Fruit fly (Drosophila melanogaster): ENCODE data around the gene RpS4.
A peak's percentile ranks its signal among the peaks of the same experiment; 100 is the strongest.

Gene RpS4

DNA sequence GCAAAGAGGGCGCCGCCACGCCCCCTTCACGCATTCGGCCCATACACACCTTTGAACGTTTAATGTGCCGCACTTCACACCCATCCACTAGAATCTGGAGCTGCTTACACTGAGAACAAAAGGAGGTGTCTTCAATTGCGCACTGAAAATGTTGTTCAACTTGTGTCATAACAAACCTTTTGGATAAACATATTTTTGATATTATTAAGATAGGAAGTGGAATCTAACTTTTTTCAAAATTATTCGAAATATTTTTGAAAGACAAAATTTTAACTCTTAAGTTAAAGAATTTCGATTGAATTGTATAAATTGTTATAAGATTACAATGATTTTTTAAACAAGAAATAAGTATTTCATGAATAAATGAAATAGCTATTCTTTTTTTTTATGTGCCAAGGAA is 26.7 kb downstream of the RpS4 start (continued):
- TF ChIP-seq hb (GFP tag; IDR thresholded peaks at IDR 0.05; ENCODE audit: partially characterized antibody), result no peak
- TF ChIP-seq fru (optimal IDR thresholded peaks at IDR 0.05), result no peak
- TF ChIP-seq crc (GFP tag; optimal IDR thresholded peaks at IDR 0.05), result no peak
- TF ChIP-seq ase (GFP tag; IDR thresholded peaks at IDR 0.05), result no peak
- TF ChIP-seq Atf3 (GFP tag; optimal IDR thresholded peaks at IDR 0.05), result peak; percentile 13
- TF ChIP-seq lola (GFP tag; optimal IDR thresholded peaks at IDR 0.05), result peak in 1 of 3 experiments; percentile 84
- TF ChIP-seq Deaf1 (tag; optimal IDR thresholded peaks at IDR 0.05), result no peak
- TF ChIP-seq CG10267 (tag; optimal IDR thresholded peaks at IDR 0.05), result peak; percentile 60
- TF ChIP-seq HmgZ (tag; optimal IDR thresholded peaks at IDR 0.05), result no peak
- no peak for TF ChIP-seq maf-S (GFP tag; optimal IDR thresholded peaks at IDR 0.05)
- peak; percentile 35; the same call in 1 of the 3 replicates for TF ChIP-seq CG17361 (GFP tag; IDR thresholded peaks at IDR 0.05)
- no peak for TF ChIP-seq Rx (GFP tag; IDR thresholded peaks at IDR 0.05)
- TF ChIP-seq pnt (GFP tag; optimal IDR thresholded peaks at IDR 0.05), result peak; percentile 11
- TF ChIP-seq sna (GFP tag; IDR thresholded peaks at IDR 0.05; ENCODE audit: partially characterized antibody), result no peak
- no peak for TF ChIP-seq jumu (GFP tag; optimal IDR thresholded peaks at IDR 0.05)
- no peak for TF ChIP-seq Eip74EF (GFP tag; optimal IDR thresholded peaks at IDR 0.05)
- TF ChIP-seq Drgx (GFP tag; IDR thresholded peaks at IDR 0.05), result no peak
- no peak for TF ChIP-seq Bteb2 (GFP tag; optimal IDR thresholded peaks at IDR 0.05)
- no peak for TF ChIP-seq Aef1 (GFP tag; IDR thresholded peaks at IDR 0.05)
- peak; percentile 14 for TF ChIP-seq CG18619 (GFP tag; optimal IDR thresholded peaks at IDR 0.05)
- TF ChIP-seq CG13624 (GFP tag; optimal IDR thresholded peaks at IDR 0.05), result no peak
- no peak for TF ChIP-seq gsb (GFP tag; IDR thresholded peaks at IDR 0.05)
- TF ChIP-seq YL-1 (GFP tag; optimal IDR thresholded peaks at IDR 0.05), result no peak
- TF ChIP-seq trh (GFP tag; optimal IDR thresholded peaks at IDR 0.05), result no peak
- no peak for TF ChIP-seq CG32767 (GFP tag; IDR thresholded peaks at IDR 0.05)
- peak; percentile 70 for TF ChIP-seq CG15696 (tag; optimal IDR thresholded peaks at IDR 0.05)
- TF ChIP-seq tll (GFP tag; optimal IDR thresholded peaks at IDR 0.05), result no peak
- no peak for TF ChIP-seq slp2 (GFP tag; optimal IDR thresholded peaks at IDR 0.05)
- TF ChIP-seq gro (GFP tag; optimal IDR thresholded peaks at IDR 0.05), result no peak
- TF ChIP-seq sqz (GFP tag; optimal IDR thresholded peaks at IDR 0.05), result no peak
- TF ChIP-seq Abd-B (GFP tag; optimal IDR thresholded peaks at IDR 0.05), result no peak
- peak; percentile 27 for TF ChIP-seq Xbp1 (GFP tag; optimal IDR thresholded peaks at IDR 0.05)
- no peak for TF ChIP-seq sob (GFP tag; IDR thresholded peaks at IDR 0.05)
- peak; percentile 75 for TF ChIP-seq CG9727 (GFP tag; optimal IDR thresholded peaks at IDR 0.05)
- TF ChIP-seq eve (GFP tag; optimal IDR thresholded peaks at IDR 0.05), result no peak
- TF ChIP-seq ac (GFP tag; optimal IDR thresholded peaks at IDR 0.05), result peak; percentile 33
- peak; percentile 4 for TF ChIP-seq Usf (GFP tag; optimal IDR thresholded peaks at IDR 0.05)
- TF ChIP-seq CG9932 (GFP tag; IDR thresholded peaks at IDR 0.05), result no peak
- no peak for TF ChIP-seq kay (GFP tag; optimal IDR thresholded peaks at IDR 0.05)
- no peak for TF ChIP-seq ap (GFP tag; IDR thresholded peaks at IDR 0.05)
- peak; percentile 45 for TF ChIP-seq Med (GFP tag)
- no peak for TF ChIP-seq CG10321 (GFP tag; IDR thresholded peaks at IDR 0.05)
- TF ChIP-seq CG8089 (GFP tag; optimal IDR thresholded peaks at IDR 0.05), result no peak
- TF ChIP-seq danr (GFP tag; IDR thresholded peaks at IDR 0.05), result no peak
- no peak for TF ChIP-seq CG13894 (tag; optimal IDR thresholded peaks at IDR 0.05)
- TF ChIP-seq fu2 (GFP tag; optimal IDR thresholded peaks at IDR 0.05), result no peak
- TF ChIP-seq Six4 (GFP tag; optimal IDR thresholded peaks at IDR 0.05), result peak; percentile 3
- TF ChIP-seq E2f2 (GFP tag; IDR thresholded peaks at IDR 0.05), result no peak
- no peak for TF ChIP-seq CG1832 (GFP tag; optimal IDR thresholded peaks at IDR 0.05)
- no peak for TF ChIP-seq CG3726 (GFP tag; IDR thresholded peaks at IDR 0.05)
- no peak for TF ChIP-seq MESR4 (GFP tag; optimal IDR thresholded peaks at IDR 0.05)
- TF ChIP-seq CG14441 (GFP tag; IDR thresholded peaks at IDR 0.05), result no peak
- no peak for TF ChIP-seq Myb (GFP tag; optimal IDR thresholded peaks at IDR 0.05)
